Worm (Caenorhabditis elegans): ENCODE data around the gene ZK792.12.

ce11 chrIV:11713289-11713688 lies 19.7 kb downstream of the ZK792.12 start:
- TF ChIP-seq flt-1 (GFP tag; IDR thresholded peaks at IDR 0.05) (no peak), tab-1 (GFP tag; IDR thresholded peaks at IDR 0.05) (no peak)
